Worm (Caenorhabditis elegans) whole organism, late embryonic: ENCODE measurements around the gene F54A3.5.

Experiments used
- K02D7.2 ChIP-seq: sonication (generic microtip); optimal IDR thresholded peaks from 2 replicates; lab custom pipeline; 2017; ENCODE audit warnings: mild to moderate bottlenecking, missing genetic modification characterization, missing compliant biosample characterization
- K09A11.1 ChIP-seq: sonication (generic microtip); optimal IDR thresholded peaks from 2 replicates; lab custom pipeline; 2017; ENCODE audit warnings: antibody characterized with exemption, mild to moderate bottlenecking, missing genetic modification characterization, missing compliant biosample characterization; ENCODE audit not compliant: insufficient read depth
- Y22D7AL.16 ChIP-seq: sonication (generic microtip); optimal IDR thresholded peaks from 2 replicates; lab custom pipeline; 2016; ENCODE audit warnings: missing genetic modification characterization, missing compliant biosample characterization
- ama-1 ChIP-seq: fragments of 150-350 bp; optimal IDR thresholded peaks from 2 replicates; lab custom pipeline; 2014
- ceh-18 ChIP-seq: sonication (generic microtip); optimal IDR thresholded peaks from 2 replicates; lab custom pipeline; 2016; ENCODE audit warnings: missing genetic modification characterization, missing compliant biosample characterization
- ceh-19 ChIP-seq: fragments of 200-800 bp; sonication (Bioruptor generic); optimal IDR thresholded peaks from 2 replicates; lab custom pipeline; 2018; ENCODE audit warnings: mild to moderate bottlenecking, missing genetic modification characterization, missing compliant biosample characterization
- ceh-24 ChIP-seq: sonication (generic microtip); optimal IDR thresholded peaks from 2 replicates; lab custom pipeline; 2016; ENCODE audit warnings: mild to moderate bottlenecking, missing genetic modification characterization, missing compliant biosample characterization
- ceh-30 ChIP-seq: fragments of 150-350 bp; optimal IDR thresholded peaks from 2 replicates; lab custom pipeline; 2014; ENCODE audit warnings: missing biosample characterization, missing genetic modification characterization
- ceh-31 ChIP-seq: sonication (generic microtip); optimal IDR thresholded peaks from 2 replicates; lab custom pipeline; 2016; ENCODE audit warnings: missing genetic modification characterization, missing compliant biosample characterization
- ceh-45 ChIP-seq: fragments of 200-800 bp; sonication (Bioruptor generic); IDR thresholded peaks from 2 replicates; pipeline ENCODE4 v1.3.6; 2022; ENCODE audit warnings: missing genetic modification reagents, missing genetic modification characterization, missing compliant biosample characterization
- ceh-6 ChIP-seq: fragments of 200-800 bp; sonication (Bioruptor generic); optimal IDR thresholded peaks from 2 replicates; lab custom pipeline; 2018; ENCODE audit warnings: mild to moderate bottlenecking, missing genetic modification characterization, missing compliant biosample characterization
- che-1 ChIP-seq: sonication (generic microtip); optimal IDR thresholded peaks from 2 replicates; lab custom pipeline; 2016; ENCODE audit warnings: mild to moderate bottlenecking, missing genetic modification characterization, missing compliant biosample characterization
- dmd-4 ChIP-seq: sonication (generic microtip); optimal IDR thresholded peaks from 2 replicates; lab custom pipeline; 2016; ENCODE audit warnings: borderline replicate concordance, missing genetic modification characterization, missing compliant biosample characterization
- dve-1 ChIP-seq: sonication (generic microtip); optimal IDR thresholded peaks from 2 replicates; lab custom pipeline; 2017; ENCODE audit warnings: antibody characterized with exemption, mild to moderate bottlenecking, missing genetic modification characterization, missing compliant biosample characterization
- elt-4 ChIP-seq: sonication (generic microtip); optimal IDR thresholded peaks from 2 replicates; lab custom pipeline; 2016; ENCODE audit warnings: missing genetic modification characterization, missing compliant biosample characterization
- fax-1 ChIP-seq: sonication (generic microtip); optimal IDR thresholded peaks from 2 replicates; lab custom pipeline; 2016; ENCODE audit warnings: missing genotype, missing genetic modification characterization, missing compliant biosample characterization
- gmeb-2 ChIP-seq: sonication (generic microtip); optimal IDR thresholded peaks from 2 replicates; lab custom pipeline; 2016; ENCODE audit warnings: missing genetic modification characterization, inconsistent platforms, missing compliant biosample characterization
- hlh-8 ChIP-seq: sonication (generic microtip); optimal IDR thresholded peaks from 2 replicates; lab custom pipeline; 2016; ENCODE audit warnings: missing genotype, missing genetic modification characterization, missing compliant biosample characterization
- lim-6 ChIP-seq: sonication (generic microtip); optimal IDR thresholded peaks from 2 replicates; lab custom pipeline; 2016; ENCODE audit warnings: missing genetic modification characterization, missing compliant biosample characterization
- madf-2 ChIP-seq: sonication (generic microtip); optimal IDR thresholded peaks from 2 replicates; lab custom pipeline; 2017; ENCODE audit warnings: missing genetic modification characterization, missing compliant biosample characterization
- nfya-1 ChIP-seq: sonication (generic microtip); optimal IDR thresholded peaks from 2 replicates; lab custom pipeline; 2017; ENCODE audit warnings: missing genetic modification characterization, mild to moderate bottlenecking, missing compliant biosample characterization, antibody characterized with exemption, moderate library complexity
- npax-4 ChIP-seq: sonication (generic microtip); optimal IDR thresholded peaks from 2 replicates; lab custom pipeline; 2016; ENCODE audit warnings: missing genetic modification characterization, missing compliant biosample characterization
- pag-3 ChIP-seq: sonication (generic microtip); optimal IDR thresholded peaks from 2 replicates; lab custom pipeline; 2016; ENCODE audit warnings: missing compliant biosample characterization, missing genetic modification characterization, borderline replicate concordance
- pat-9 ChIP-seq: fragments of 200-800 bp; sonication (Bioruptor generic); optimal IDR thresholded peaks from 2 replicates; lab custom pipeline; 2018; ENCODE audit warnings: mild to moderate bottlenecking, missing genetic modification characterization, moderate library complexity, missing compliant biosample characterization
- pax-1 ChIP-seq: fragments of 150-350 bp; optimal IDR thresholded peaks from 2 replicates; lab custom pipeline; 2014; ENCODE audit warnings: missing biosample characterization, missing genetic modification characterization
- pha-4 ChIP-seq: fragments of 150-350 bp; optimal IDR thresholded peaks from 2 replicates; lab custom pipeline; 2018; ENCODE audit warnings: missing biosample characterization, missing genetic modification reagents, missing genetic modification characterization
- ref-2 ChIP-seq: sonication (generic microtip); optimal IDR thresholded peaks from 2 replicates; lab custom pipeline; 2016; ENCODE audit warnings: missing genetic modification characterization, missing compliant biosample characterization
- rnt-1 ChIP-seq: sonication (generic microtip); optimal IDR thresholded peaks from 2 replicates; lab custom pipeline; 2016; ENCODE audit warnings: missing genetic modification characterization, missing compliant biosample characterization
- sdc-2 ChIP-seq: sonication (generic microtip); optimal IDR thresholded peaks from 2 replicates; lab custom pipeline; 2016; ENCODE audit warnings: missing genotype, missing genetic modification characterization, missing compliant biosample characterization
- sox-4 ChIP-seq: sonication (generic microtip); optimal IDR thresholded peaks from 2 replicates; lab custom pipeline; 2017; ENCODE audit warnings: mild to moderate bottlenecking, missing genetic modification characterization, inconsistent platforms, missing compliant biosample characterization
- syd-9 ChIP-seq: sonication (generic microtip); optimal IDR thresholded peaks from 2 replicates; lab custom pipeline; 2016; ENCODE audit warnings: mild to moderate bottlenecking, missing genetic modification characterization, moderate library complexity, missing compliant biosample characterization
- unc-3 ChIP-seq, 2 experiments: fragments of 200-800 bp in 1 of 2; sonication (Bioruptor generic) in 1 of 2; sonication (generic microtip) in 1 of 2; conservative IDR thresholded peaks in 1 of 2; optimal IDR thresholded peaks in 1 of 2; 2 replicates each; pipeline versions ENCODE4 v1.3.6 to Lab custom; 2016 to 2022; ENCODE audit warnings: missing compliant biosample characterization in 2 of 2, missing genetic modification characterization in 2 of 2, missing genetic modification reagents in 1 of 2
- unc-42 ChIP-seq: sonication (generic microtip); optimal IDR thresholded peaks from 2 replicates; lab custom pipeline; 2016; ENCODE audit warnings: missing genotype, missing genetic modification characterization, missing compliant biosample characterization
- unc-55 ChIP-seq: sonication (generic microtip); optimal IDR thresholded peaks from 2 replicates; lab custom pipeline; 2017; ENCODE audit warnings: missing biosample characterization, missing genetic modification reagents, missing genetic modification characterization

The F54A3.5 gene

DNA sequence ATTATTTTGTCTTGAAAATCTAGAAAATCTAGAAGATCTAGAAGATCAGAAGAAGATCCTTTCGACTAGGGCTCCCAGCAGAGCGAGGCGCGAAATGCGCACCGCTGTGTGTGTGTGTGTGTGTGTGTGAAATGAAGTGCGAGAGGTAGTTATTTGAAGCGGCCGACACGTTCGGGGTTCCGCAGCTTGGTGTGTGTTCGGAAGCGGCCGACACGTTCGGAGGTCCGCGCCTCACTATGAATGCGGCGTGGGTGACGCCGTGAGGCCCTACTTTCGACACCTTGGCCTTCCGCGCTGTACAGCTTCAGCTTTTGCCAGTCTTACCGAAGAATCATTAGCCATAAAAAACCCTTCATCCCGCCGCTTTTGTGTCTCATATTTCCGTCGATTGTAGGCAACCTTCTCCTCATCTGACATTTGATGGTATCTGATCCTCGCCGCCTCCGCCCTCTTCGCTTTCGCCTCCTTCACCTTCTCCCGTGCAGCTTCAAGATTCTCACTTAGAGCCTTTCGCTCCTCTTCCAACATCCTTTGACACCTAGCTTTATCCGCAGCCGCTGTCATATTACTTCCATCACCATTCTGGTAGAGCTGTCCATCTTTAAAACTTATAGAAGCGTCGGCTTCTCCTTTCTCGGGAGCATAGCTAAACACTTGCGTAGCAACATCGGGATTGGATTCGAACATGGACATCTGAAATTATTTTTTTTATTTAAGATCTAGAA is 8.4 kb downstream of the F54A3.5 start:
- TF ChIP-seq K02D7.2 (no peak), unc-3 (GFP tag; conservative IDR thresholded peaks at IDR 0.05; lab: Robert Waterston, UW) (no peak), unc-3 (tag; optimal IDR thresholded peaks at IDR 0.05; lab: Kevin White, UChicago) (no peak), ceh-6 (GFP tag; lab: Kevin White, UChicago) (no peak), unc-55 (GFP tag; lab: Kevin White, UChicago) (no peak), syd-9 (tag; lab: Kevin White, UChicago) (no peak)

ce11 chrII:2215512-2215911 is 10.0 kb downstream of the F54A3.5 start:
- TF ChIP-seq elt-4 (tag; lab: Kevin White, UChicago) = peak; percentile 2
- TF ChIP-seq ceh-24 (tag; lab: Kevin White, UChicago) = no peak

- TF ChIP-seq ceh-24 (tag; lab: Kevin White, UChicago) (no peak), pax-1 (no peak)
- TF ChIP-seq, all 69 proteins: peak for 0
Observed at ce11 chrII:2207812-2208211, 17.7 kb downstream of the F54A3.5 start, which contains the start of gene Y59C2A.1. Gene Y59C2A.1 (plus strand): TSS chrII:2208112.

DNA sequence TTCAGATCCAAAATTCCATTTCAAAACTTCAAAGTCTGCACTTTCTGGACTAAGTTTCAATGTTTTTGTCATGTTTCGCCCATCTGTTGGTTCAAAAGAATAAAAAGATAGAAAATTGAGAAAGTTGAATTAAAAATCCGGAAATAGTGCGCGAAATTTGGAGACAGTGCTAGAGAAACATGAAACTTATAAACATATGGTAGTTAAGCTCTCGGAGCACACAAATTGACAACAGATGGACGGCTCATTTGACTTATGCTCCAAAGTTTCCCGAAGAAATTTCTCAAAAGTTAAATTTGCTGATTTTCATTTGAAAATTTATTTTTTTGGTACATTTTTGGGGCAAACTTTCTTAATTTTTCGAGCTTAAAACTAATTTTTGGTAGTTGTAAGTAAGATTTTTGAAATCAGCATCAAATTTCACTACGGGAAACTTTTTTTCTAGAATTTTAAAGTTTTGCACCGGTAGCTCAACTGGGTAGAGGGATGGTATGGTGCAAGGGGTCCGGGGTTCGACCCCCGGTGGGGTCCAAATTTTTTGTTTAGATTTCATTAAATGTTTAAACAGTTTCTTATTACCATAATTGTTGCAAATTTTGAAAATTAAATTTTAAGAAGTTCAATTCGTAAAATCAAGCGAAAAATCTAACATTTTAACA is 19.3 kb downstream of the F54A3.5 start:
- no peak for TF ChIP-seq madf-2
- peak; percentile 70 for TF ChIP-seq hlh-8

- no peak for TF ChIP-seq ceh-45 (GFP tag; lab: Robert Waterston, UW)
- peak; percentile 0 for TF ChIP-seq unc-42 (tag; lab: Kevin White, UChicago)
- TF ChIP-seq dmd-4 = no peak
- TF ChIP-seq, all 69 proteins: peak for 1
Observed at ce11 chrII:2204077-2204476, 21.4 kb downstream of the F54A3.5 start, which contains the start of gene Y59C2A.2. Gene Y59C2A.2 (minus strand): TSS chrII:2204137.

DNA sequence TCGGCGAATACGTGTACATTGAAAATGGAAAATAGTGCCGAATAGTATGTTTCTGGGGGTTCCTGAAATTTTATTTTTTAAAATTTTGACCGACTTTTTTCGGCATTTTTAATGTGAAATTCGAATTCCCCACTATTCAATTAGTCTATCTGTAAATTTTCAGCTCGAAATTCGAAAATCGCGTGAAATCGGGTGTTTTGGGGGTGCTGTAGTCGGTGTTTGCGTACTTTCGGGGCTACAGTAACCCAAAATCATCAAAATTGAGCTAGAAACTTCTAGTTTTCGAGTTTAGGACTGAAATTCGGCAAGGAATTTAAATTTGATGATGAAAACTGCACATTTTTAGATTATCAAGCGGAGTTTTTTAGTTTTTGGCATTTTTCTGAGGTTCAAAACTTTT is 23.4 kb downstream of the F54A3.5 start:
- TF ChIP-seq ceh-24 (tag; lab: Kevin White, UChicago) (no peak), pag-3 (tag; lab: Kevin White, UChicago) (no peak), ref-2 (no peak), unc-3 (GFP tag; conservative IDR thresholded peaks at IDR 0.05; lab: Robert Waterston, UW) (no peak), unc-3 (tag; optimal IDR thresholded peaks at IDR 0.05; lab: Kevin White, UChicago) (no peak)

DNA sequence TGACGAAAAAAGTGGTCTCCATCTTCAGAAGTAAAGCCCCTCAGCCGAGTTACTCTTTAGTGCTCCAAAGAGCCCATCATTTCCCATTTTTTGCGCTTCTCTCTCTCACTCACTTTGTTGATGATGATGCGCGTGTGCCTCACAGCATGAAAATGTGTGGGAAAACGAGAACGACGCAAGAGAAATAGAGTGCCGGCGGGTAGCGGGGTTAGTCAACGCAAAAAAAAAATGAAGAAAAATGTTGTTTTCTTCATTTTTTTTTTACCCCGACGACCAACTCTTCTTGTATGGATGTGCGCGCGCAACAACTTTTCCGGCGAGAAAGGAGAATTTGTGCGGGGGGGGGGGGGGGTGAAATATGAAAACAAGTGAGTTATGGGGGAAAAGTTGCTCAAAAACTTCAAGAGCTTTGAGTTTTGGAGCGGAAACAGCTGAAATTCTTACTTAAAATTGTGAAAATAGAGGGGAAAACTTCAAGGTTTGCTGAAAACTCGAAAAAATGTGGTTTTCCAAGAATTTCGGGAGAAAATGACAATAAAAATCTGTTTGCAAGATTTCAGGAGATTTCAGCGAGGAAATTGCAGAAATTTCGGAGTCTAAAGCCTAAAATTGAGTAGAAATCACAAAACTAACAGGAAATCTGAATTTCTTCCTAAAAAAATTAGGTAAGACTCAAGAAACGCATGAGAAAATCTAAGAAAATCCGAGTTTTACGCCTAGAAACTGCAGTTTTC is 27.8 kb downstream of the F54A3.5 start, which contains the start of gene C33C12.1:
Gene C33C12.1, plus strand, starts transcription at position 684 of the 734 bp plus-strand sequence.
- TF ChIP-seq sdc-2 (tag; lab: Kevin White, UChicago) = no peak
- TF ChIP-seq rnt-1 (tag; lab: Kevin White, UChicago) = no peak
- no peak for TF ChIP-seq pha-4 (tag; lab: Kevin White, UChicago)
- TF ChIP-seq ceh-30 (tag; lab: Kevin White, UChicago) = no peak
- peak; percentile 50 for TF ChIP-seq unc-42 (tag; lab: Kevin White, UChicago)
- TF ChIP-seq pat-9 (tag; lab: Kevin White, UChicago) = no peak
- TF ChIP-seq sox-4 = no peak

DNA sequence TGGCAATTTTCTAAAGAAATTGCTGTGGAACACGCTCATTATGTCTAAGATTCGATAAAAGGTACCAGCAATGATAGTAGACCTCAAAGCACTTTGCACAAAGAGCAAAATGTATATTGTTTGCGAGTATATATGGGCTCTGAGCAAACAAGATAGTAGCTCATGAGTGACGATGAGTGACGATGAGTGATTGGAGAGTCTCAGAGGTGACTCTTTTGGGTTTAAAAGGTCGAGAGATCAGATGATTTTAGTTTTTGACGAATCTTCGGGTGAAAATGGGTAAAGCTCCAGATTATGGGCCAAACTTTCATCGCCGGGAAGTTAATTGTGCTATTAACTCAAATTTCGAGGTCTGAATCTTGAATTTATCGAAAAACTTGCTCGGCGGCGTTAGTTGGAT is 28.8 kb downstream of the F54A3.5 start:
- no peak for TF ChIP-seq K02D7.2
- TF ChIP-seq hlh-8 = no peak
- no peak for TF ChIP-seq ceh-31 (tag; lab: Kevin White, UChicago)
- no peak for TF ChIP-seq ceh-30 (tag; lab: Kevin White, UChicago)
- TF ChIP-seq dve-1 = no peak
- no peak for TF ChIP-seq Y22D7AL.16 (tag; lab: Kevin White, UChicago)
- no peak for TF ChIP-seq gmeb-2 (tag; lab: Kevin White, UChicago)
- no peak for TF ChIP-seq ama-1 (lab: Kevin White, UChicago)
- no peak for TF ChIP-seq ceh-19 (GFP tag; lab: Kevin White, UChicago)
- no peak for TF ChIP-seq sox-4
- TF ChIP-seq lim-6 (tag; lab: Kevin White, UChicago) = no peak
- TF ChIP-seq che-1 (tag; lab: Kevin White, UChicago) = no peak
- no peak for TF ChIP-seq nfya-1
- TF ChIP-seq ceh-18 (tag; lab: Kevin White, UChicago) = no peak
- no peak for TF ChIP-seq npax-4 (tag; lab: Kevin White, UChicago)
- no peak for TF ChIP-seq K09A11.1 (tag; lab: Kevin White, UChicago)
- no peak for TF ChIP-seq fax-1 (tag; lab: Kevin White, UChicago)
- TF ChIP-seq, all 69 proteins: peak for 0
